Fruit fly (Drosophila melanogaster) whole organism, adult: ENCODE results near the gene Acp26Aa.

ENCODE experiments used
- CG11617 ChIP-seq: fragments of 200-800 bp; sonication (Bioruptor generic); optimal IDR thresholded peaks from 2 replicates; lab custom pipeline; 2017; ENCODE audit warnings: mild to moderate bottlenecking, missing biosample characterization, missing genetic modification reagents, missing genetic modification characterization
- bab1 ChIP-seq: fragments of 200-800 bp; sonication (Bioruptor generic); optimal IDR thresholded peaks from 3 replicates; lab custom pipeline; 2019; ENCODE audit warnings: missing biosample characterization, mild to moderate bottlenecking, missing genetic modification characterization, moderate library complexity

dm6 chr2L:5870838-5871702 lies 22.6 kb downstream of the Acp26Aa start:
- TF ChIP-seq bab1 (GFP tag; lab: Kevin White, UChicago): no peak
- TF ChIP-seq CG11617 (GFP tag; lab: Kevin White, UChicago): no peak
